Fruit fly (Drosophila melanogaster) whole organism, embryonic: ENCODE data around the gene CG15742.

Experiments
- B-H2 ChIP-seq: fragments of 200-800 bp; sonication (Bioruptor generic); optimal IDR thresholded peaks from 2 replicates; lab custom pipeline; 2018; ENCODE audit warnings: missing biosample characterization, mild to moderate bottlenecking, missing genetic modification characterization
- Blimp-1 ChIP-seq: fragments of 200-800 bp; sonication (Bioruptor generic); optimal IDR thresholded peaks from 3 replicates; lab custom pipeline; 2018; ENCODE audit warnings: missing biosample characterization, missing genetic modification characterization, mild to moderate bottlenecking, moderate library complexity, missing genetic modification reagents
- CG10543 ChIP-seq: fragments of 200-800 bp; sonication (Bioruptor generic); optimal IDR thresholded peaks from 3 replicates; lab custom pipeline; 2017; ENCODE audit warnings: missing biosample characterization, mild to moderate bottlenecking, missing genetic modification characterization, moderate library complexity
- CG10959 ChIP-seq: fragments of 200-800 bp; sonication (Bioruptor generic); IDR thresholded peaks from 2 replicates; pipeline ENCODE4 v1.3.6; 2022; ENCODE audit warnings: missing biosample characterization, missing genetic modification characterization
- CG11695 ChIP-seq: fragments of 200-800 bp; sonication (Bioruptor generic); IDR thresholded peaks from 3 replicates; pipeline ENCODE4 v1.3.6; 2022; ENCODE audit warnings: missing biosample characterization, missing genetic modification characterization
- CG12769 ChIP-seq: fragments of 200-800 bp; sonication (Bioruptor generic); optimal IDR thresholded peaks from 2 replicates; lab custom pipeline; 2019; ENCODE audit warnings: missing biosample characterization, mild to moderate bottlenecking, missing genetic modification characterization, moderate library complexity
- CG14050 ChIP-seq: fragments of 200-800 bp; sonication (Bioruptor generic); IDR thresholded peaks from 3 replicates; pipeline ENCODE4 v1.3.6; 2022; ENCODE audit warnings: missing biosample characterization, missing genetic modification characterization
- CG15479 ChIP-seq: fragments of 200-800 bp; sonication (Bioruptor generic); optimal IDR thresholded peaks from 3 replicates; lab custom pipeline; 2019; ENCODE audit warnings: missing biosample characterization, mild to moderate bottlenecking, missing genetic modification characterization, moderate library complexity
- CG3065 ChIP-seq: fragments of 200-800 bp; sonication (Bioruptor generic); optimal IDR thresholded peaks from 2 replicates; lab custom pipeline; 2016; ENCODE audit warnings: missing biosample characterization, missing genetic modification characterization
- CG4404 ChIP-seq: fragments of 200-800 bp; sonication (Bioruptor generic); IDR thresholded peaks from 2 replicates; pipeline ENCODE4 v1.3.6; 2022; ENCODE audit warnings: missing biosample characterization, missing genetic modification characterization
- CG7963 ChIP-seq: fragments of 200-800 bp; sonication (Bioruptor generic); IDR thresholded peaks from 3 replicates; pipeline ENCODE4 v1.3.6; 2022; ENCODE audit warnings: missing biosample characterization, missing genetic modification characterization; ENCODE audit not compliant: partially characterized antibody
- CG7987 ChIP-seq: fragments of 200-800 bp; sonication (Bioruptor generic); optimal IDR thresholded peaks from 2 replicates; lab custom pipeline; 2018; ENCODE audit warnings: missing biosample characterization, mild to moderate bottlenecking, missing genetic modification characterization, moderate library complexity
- Hr78 ChIP-seq, 2 experiments: fragments of 200-800 bp in 1 of 2; fragments of >200 bp in 1 of 2; sonication (Bioruptor generic) in 1 of 2; optimal IDR thresholded peaks; 2 replicates each; lab custom pipeline; 2017 to 2019; ENCODE audit warnings: missing biosample characterization in 2 of 2, missing genetic modification characterization in 2 of 2, mild to moderate bottlenecking in 1 of 2, moderate library complexity in 1 of 2
- abd-A ChIP-seq: fragments of 200-800 bp; sonication (Bioruptor generic); optimal IDR thresholded peaks from 3 replicates; lab custom pipeline; 2019; ENCODE audit warnings: missing biosample characterization, mild to moderate bottlenecking, missing genetic modification characterization, moderate library complexity
- al ChIP-seq: fragments of 200-800 bp; sonication (Bioruptor generic); IDR thresholded peaks from 2 replicates; pipeline ENCODE4 v1.3.6; 2022; ENCODE audit warnings: missing biosample characterization, missing genetic modification characterization
- chinmo ChIP-seq: fragments of 200-800 bp; sonication (Bioruptor generic); IDR thresholded peaks from 4 replicates; pipeline ENCODE4 v1.3.6; 2022; ENCODE audit warnings: missing biosample characterization, missing genetic modification characterization; ENCODE audit not compliant: partially characterized antibody
- crol ChIP-seq: fragments of 200-800 bp; sonication (Bioruptor generic); IDR thresholded peaks from 2 replicates; pipeline ENCODE4 v1.3.6; 2022; ENCODE audit warnings: missing biosample characterization, missing genetic modification characterization
- dysf ChIP-seq: fragments of 200-800 bp; sonication (Bioruptor generic); IDR thresholded peaks from 3 replicates; pipeline ENCODE4 v1.3.6; 2022; ENCODE audit warnings: missing biosample characterization, missing genetic modification characterization
- gfzf ChIP-seq: fragments of 200-800 bp; sonication (Bioruptor generic); optimal IDR thresholded peaks from 2 replicates; lab custom pipeline; 2016; ENCODE audit warnings: missing biosample characterization, mild to moderate bottlenecking, missing genetic modification characterization, moderate library complexity
- grn ChIP-seq: fragments of 200-800 bp; sonication (Bioruptor generic); optimal IDR thresholded peaks from 3 replicates; lab custom pipeline; 2017; ENCODE audit warnings: missing biosample characterization, missing genetic modification characterization
- ind ChIP-seq: fragments of 200-800 bp; sonication (Bioruptor generic); optimal IDR thresholded peaks from 3 replicates; lab custom pipeline; 2016; ENCODE audit warnings: missing biosample characterization, missing genetic modification characterization
- ken ChIP-seq: fragments of 200-800 bp; sonication (Bioruptor generic); IDR thresholded peaks from 3 replicates; pipeline ENCODE4 v1.3.6; 2022; ENCODE audit warnings: missing biosample characterization, missing genetic modification characterization
- kni ChIP-seq: fragments of 200-800 bp; sonication (Bioruptor generic); optimal IDR thresholded peaks from 3 replicates; lab custom pipeline; 2017; ENCODE audit warnings: mild to moderate bottlenecking, missing biosample characterization, missing genetic modification reagents, missing genetic modification characterization
- oc ChIP-seq: fragments of 200-800 bp; sonication (Bioruptor generic); optimal IDR thresholded peaks from 2 replicates; lab custom pipeline; 2018; ENCODE audit warnings: missing biosample characterization, mild to moderate bottlenecking, missing genetic modification characterization, moderate library complexity
- pan ChIP-seq, 4 experiments: fragments of >200 bp in 3 of 4; fragments of 200-800 bp in 1 of 4; sonication (Bioruptor generic) in 1 of 4; optimal IDR thresholded peaks in 3 of 4; IDR thresholded peaks in 1 of 4; 2 replicates each; pipeline versions ENCODE4 v1.3.6 to Lab custom; 2017 to 2022; ENCODE audit warnings: missing biosample characterization in 2 of 4, missing genetic modification characterization in 2 of 4, mixed read lengths in 1 of 4
- prd ChIP-seq, 3 experiments: fragments of >200 bp in 2 of 3; fragments of 200-800 bp in 1 of 3; sonication (Bioruptor generic) in 1 of 3; optimal IDR thresholded peaks in 2 of 3; IDR thresholded peaks in 1 of 3; 2 replicates in 2 of 3; 3 replicates in 1 of 3; pipeline versions ENCODE4 v1.3.6 to Lab custom; 2017 to 2022; ENCODE audit warnings: missing biosample characterization in 1 of 3, missing genetic modification characterization in 1 of 3
- pros ChIP-seq: fragments of 200-800 bp; sonication (Bioruptor generic); optimal IDR thresholded peaks from 3 replicates; lab custom pipeline; 2019; ENCODE audit warnings: missing biosample characterization, mild to moderate bottlenecking, missing genetic modification characterization, moderate library complexity
- sd ChIP-seq: fragments of 200-800 bp; sonication (Bioruptor generic); optimal IDR thresholded peaks from 3 replicates; lab custom pipeline; 2018; ENCODE audit warnings: missing biosample characterization, mild to moderate bottlenecking, missing genetic modification characterization, moderate library complexity
- sens ChIP-seq: fragments of 200-800 bp; sonication (Bioruptor generic); peaks from one replicate; lab custom pipeline; 2016; ENCODE audit warnings: missing biosample characterization, missing genetic modification characterization
- tll ChIP-seq, 2 experiments: fragments of 200-800 bp in 1 of 2; fragments of >200 bp in 1 of 2; sonication (Bioruptor generic) in 1 of 2; optimal IDR thresholded peaks; 2 replicates each; lab custom pipeline; 2017 to 2019; ENCODE audit warnings: missing biosample characterization in 2 of 2, missing genetic modification characterization in 2 of 2, mild to moderate bottlenecking in 1 of 2, moderate library complexity in 1 of 2
- twi ChIP-seq: fragments of 200-800 bp; optimal IDR thresholded peaks from 2 replicates; lab custom pipeline; 2019; ENCODE audit warnings: missing biosample characterization, mild to moderate bottlenecking, missing genetic modification characterization, moderate library complexity
- tx ChIP-seq: fragments of 200-800 bp; sonication (Bioruptor generic); optimal IDR thresholded peaks from 2 replicates; lab custom pipeline; 2016; ENCODE audit warnings: missing biosample characterization, missing genetic modification characterization
- vvl ChIP-seq: fragments of 200-800 bp; sonication (Bioruptor generic); IDR thresholded peaks from 2 replicates; pipeline ENCODE4 v1.3.6; 2022; ENCODE audit warnings: missing biosample characterization, missing genetic modification characterization
- zen ChIP-seq: fragments of 200-800 bp; sonication (Bioruptor generic); optimal IDR thresholded peaks from 3 replicates; lab custom pipeline; 2018; ENCODE audit warnings: missing biosample characterization, mild to moderate bottlenecking, missing genetic modification characterization, moderate library complexity

CG15742 gene

dm6 chrX:13232406-13233195 is 25.7 kb downstream of the CG15742 start (continued):
- TF ChIP-seq CG11695 (peak; percentile 65), pan (optimal IDR thresholded peaks at IDR 0.05; lab: Kevin White, UChicago) (no peak), pan (GFP tag; optimal IDR thresholded peaks at IDR 0.05 in 1 of 2, IDR thresholded peaks at IDR 0.05 in 1 of 2) (peak in 1 of 2 experiments; percentile 84), al (peak; percentile 29; the same call in 1 of the 2 replicates)

DNA sequence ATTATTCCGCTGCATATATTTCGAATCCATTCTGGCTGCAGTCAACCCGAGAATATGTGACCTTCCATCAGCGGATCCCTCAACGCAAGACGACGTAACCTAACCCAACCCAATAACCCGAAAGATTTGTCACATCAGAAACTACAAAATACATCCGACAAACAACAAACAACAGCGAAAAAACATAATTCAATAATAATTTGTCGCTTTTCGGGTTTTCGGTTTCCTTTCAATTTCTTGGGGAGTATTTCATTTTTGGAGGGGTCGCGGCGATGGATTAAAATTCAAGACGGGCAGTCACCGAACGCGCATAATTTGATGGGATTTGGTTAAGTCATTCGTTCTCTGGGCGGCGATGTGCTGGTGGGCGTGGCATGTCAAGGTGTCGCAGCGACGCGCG is 27.3 kb downstream of the CG15742 start:
- TF ChIP-seq tx (GFP tag; lab: Kevin White, UChicago) (no peak), Blimp-1 (GFP tag; lab: Kevin White, UChicago) (peak; percentile 28), B-H2 (GFP tag; lab: Kevin White, UChicago) (no peak), chinmo (GFP tag; lab: Robert Waterston, UW) (0 out of 4 replicates have a peak, but pooled peaks have one; percentile 55), CG7963 (no peak), sd (tag; lab: Kevin White, UChicago) (peak; percentile 19), prd (optimal IDR thresholded peaks at IDR 0.05; lab: Kevin White, UChicago) (no peak), prd (GFP tag; IDR thresholded peaks at IDR 0.05; lab: Robert Waterston, UW) (no peak), Hr78 (GFP tag; optimal IDR thresholded peaks at IDR 0.05; lab: Kevin White, UChicago) (peak in 1 of 2 experiments; percentile 36), gfzf (GFP tag; lab: Kevin White, UChicago) (no peak), CG7987 (no peak), pros (peak; percentile 27), abd-A (tag; lab: Kevin White, UChicago) (peak; percentile 72), CG3065 (peak; percentile 37), vvl (GFP tag; lab: Robert Waterston, UW) (0 out of 2 replicates have a peak, but pooled peaks have one; percentile 39), ind (GFP tag; lab: Kevin White, UChicago) (no peak), CG10959 (GFP tag; lab: Robert Waterston, UW) (no peak), crol (peak; percentile 61), sens (peak; percentile 33), CG12769 (tag; lab: Kevin White, UChicago) (peak; percentile 37), kni (GFP tag; lab: Kevin White, UChicago) (peak; percentile 88), oc (tag; lab: Kevin White, UChicago) (peak; percentile 86), CG10543 (GFP tag; lab: Kevin White, UChicago) (no peak)
- TF ChIP-seq, all 482 proteins: peak for 13

DNA sequence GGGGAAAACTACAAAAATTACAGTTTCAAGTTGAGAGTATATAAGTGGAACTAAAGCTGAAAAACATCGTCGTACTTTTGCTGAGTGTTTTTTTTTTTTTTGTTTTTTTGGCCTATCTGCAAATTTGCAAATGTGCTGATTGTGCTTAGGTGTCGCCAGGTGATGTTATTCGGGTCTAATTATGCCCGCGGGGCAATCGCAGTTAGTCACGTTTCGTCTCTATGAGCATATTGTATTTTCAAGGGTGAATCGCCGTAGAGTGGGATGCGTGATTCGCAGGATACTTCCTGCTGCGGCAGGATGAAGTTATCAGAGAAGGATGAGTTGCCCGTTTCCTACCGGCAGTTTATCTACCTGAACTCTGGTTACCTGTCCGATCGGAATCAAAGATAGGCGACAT is 28.5 kb downstream of the CG15742 start:
- TF ChIP-seq twi (tag; lab: Kevin White, UChicago), result peak; percentile 2
- TF ChIP-seq tll (GFP tag; optimal IDR thresholded peaks at IDR 0.05; lab: Kevin White, UChicago), result peak in 1 of 2 experiments; percentile 84
- TF ChIP-seq dysf (GFP tag; lab: Robert Waterston, UW), result 0 out of 3 replicates have a peak, but pooled peaks have one; percentile 24
- no peak for TF ChIP-seq CG14050 (GFP tag; lab: Robert Waterston, UW)
- TF ChIP-seq zen, result peak; percentile 72
- TF ChIP-seq CG15479 (GFP tag; lab: Kevin White, UChicago), result peak; percentile 83
- TF ChIP-seq CG4404, result no peak
- TF ChIP-seq ken (GFP tag; lab: Robert Waterston, UW), result no peak
- peak; percentile 22 for TF ChIP-seq grn (GFP tag; lab: Kevin White, UChicago)
